Worm (Caenorhabditis elegans): Measurements from ENCODE around the gene C42D4.3.

C42D4.3 gene

ce11 chrIV:7219398-7220087 lies 40.5 kb downstream of the C42D4.3 start, which contains the start of the genes glb-23 and R13A1.1:
Gene glb-23 (minus strand): TSS chrIV:7219498.
Gene R13A1.1 (plus strand): TSS chrIV:7220037.
- TF ChIP-seq ceh-40 (GFP tag; IDR thresholded peaks at IDR 0.05) (no peak), fkh-3 (tag; optimal IDR thresholded peaks at IDR 0.05) (no peak)

- no peak for TF ChIP-seq ztf-18 (tag; optimal IDR thresholded peaks at IDR 0.05)
- TF ChIP-seq akir-1 (GFP tag; optimal IDR thresholded peaks at IDR 0.05), result no peak
- no peak for TF ChIP-seq mxl-1 (tag; optimal IDR thresholded peaks at IDR 0.05)
- TF ChIP-seq Y79H2A.3 (GFP tag; conservative IDR thresholded peaks at IDR 0.05), result no peak
- no peak for TF ChIP-seq athp-1 (tag; optimal IDR thresholded peaks at IDR 0.05)
- TF ChIP-seq lin-40 (tag; optimal IDR thresholded peaks at IDR 0.05), result no peak
- TF ChIP-seq attf-5 (GFP tag; optimal IDR thresholded peaks at IDR 0.05), result no peak
- TF ChIP-seq tlf-1 (GFP tag; optimal IDR thresholded peaks at IDR 0.05), result no peak
- no peak for TF ChIP-seq F57A8.1 (GFP tag; optimal IDR thresholded peaks at IDR 0.05)
- TF ChIP-seq lsl-1 (GFP tag; optimal IDR thresholded peaks at IDR 0.05), result no peak
- TF ChIP-seq B0336.3 (GFP tag; IDR thresholded peaks at IDR 0.05), result no peak
These were observed 43.0 kb downstream of the C42D4.3 start for ce11 chrIV:7222088-7222487.

ce11 chrIV:7227072-7227471 lies 48.0 kb downstream of the C42D4.3 start, which contains the start of gene R13A1.10:
Gene R13A1.10 (minus strand): TSS chrIV:7227172.
- TF ChIP-seq bed-1 (GFP tag; IDR thresholded peaks at IDR 0.05) (no peak), cebp-2 (GFP tag; IDR thresholded peaks at IDR 0.05) (no peak), attf-5 (GFP tag; optimal IDR thresholded peaks at IDR 0.05) (no peak), F37B4.10 (GFP tag; IDR thresholded peaks at IDR 0.05) (no peak), lin-35 (GFP tag; optimal IDR thresholded peaks at IDR 0.05) (no peak), B0336.3 (GFP tag; IDR thresholded peaks at IDR 0.05) (no peak), let-607 (tag; optimal IDR thresholded peaks at IDR 0.05) (no peak)

ce11 chrIV:7228208-7228607 lies 49.2 kb downstream of the C42D4.3 start, which contains the start of gene D2024.5:
Gene D2024.5 (minus strand): TSS chrIV:7228308.
- TF ChIP-seq F57A8.1 (GFP tag; optimal IDR thresholded peaks at IDR 0.05), result no peak
- no peak for TF ChIP-seq repo-1 (tag; optimal IDR thresholded peaks at IDR 0.05)
- no peak for TF ChIP-seq Y67H2A.10 (GFP tag; conservative IDR thresholded peaks at IDR 0.05)
- TF ChIP-seq B0336.3 (GFP tag; IDR thresholded peaks at IDR 0.05), result no peak
- TF ChIP-seq dox-1 (GFP tag; IDR thresholded peaks at IDR 0.05), result no peak
- no peak for TF ChIP-seq let-526 (GFP tag; IDR thresholded peaks at IDR 0.05)
- TF ChIP-seq bed-2 (GFP tag; IDR thresholded peaks at IDR 0.05), result no peak
- TF ChIP-seq lsl-1 (GFP tag; optimal IDR thresholded peaks at IDR 0.05), result no peak
- no peak for TF ChIP-seq F55B11.4 (tag; optimal IDR thresholded peaks at IDR 0.05; ENCODE audit: borderline replicate concordance, insufficient read depth)
- no peak for TF ChIP-seq efl-1 (GFP tag; optimal IDR thresholded peaks at IDR 0.05)
- TF ChIP-seq nhr-90 (tag; optimal IDR thresholded peaks at IDR 0.05), result no peak
- no peak for TF ChIP-seq sdz-38 (tag; optimal IDR thresholded peaks at IDR 0.05)
- TF ChIP-seq B0035.1 (tag; optimal IDR thresholded peaks at IDR 0.05), result no peak
- no peak for TF ChIP-seq nfyb-1 (GFP tag; IDR thresholded peaks at IDR 0.05)
- TF ChIP-seq aptf-2 (GFP tag; conservative IDR thresholded peaks at IDR 0.05), result no peak
- no peak for TF ChIP-seq snpc-1.3 (tag; optimal IDR thresholded peaks at IDR 0.05; ENCODE audit: insufficient read depth)
- no peak for TF ChIP-seq unc-62 (GFP tag; optimal IDR thresholded peaks at IDR 0.05)
- no peak for TF ChIP-seq ceh-91 (GFP tag; IDR thresholded peaks at IDR 0.05)
